Worm (Caenorhabditis elegans): ENCODE results near the gene hmg-4.

hmg-4 gene

DNA sequence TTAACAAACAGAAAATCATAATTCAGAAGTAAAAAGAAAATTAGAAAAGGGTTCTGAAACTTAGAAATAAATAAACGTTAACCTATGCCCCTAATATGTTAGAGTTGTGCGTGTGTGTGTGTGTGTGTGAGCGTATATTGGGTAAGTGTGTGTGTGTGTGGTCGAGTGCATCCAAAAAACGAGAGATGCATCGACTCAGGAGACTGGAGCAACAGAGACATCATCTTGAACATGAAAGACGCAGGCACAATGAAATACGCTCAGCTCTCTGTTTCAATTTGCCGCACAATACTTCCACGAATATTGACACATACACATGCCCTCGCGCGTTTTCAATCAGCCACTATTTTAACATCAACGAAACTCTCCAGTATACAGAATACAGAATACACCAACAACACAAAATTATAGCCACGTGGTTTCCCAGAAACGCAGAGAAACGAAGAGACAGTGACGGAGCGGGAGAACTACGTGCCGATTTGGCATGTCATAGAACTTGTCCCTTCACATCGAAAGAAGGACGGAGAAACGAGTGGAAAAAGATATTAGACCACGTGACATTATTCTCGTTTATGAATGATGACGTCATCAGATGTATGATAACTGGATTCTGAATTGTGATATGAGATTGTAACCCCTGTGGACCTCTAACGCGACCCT, 5.1 kb downstream of the hmg-4 start (continued):
- TF ChIP-seq unc-39 (tag; optimal IDR thresholded peaks at IDR 0.05) (no peak), sem-2 (GFP tag; optimal IDR thresholded peaks at IDR 0.05) (no peak)

DNA sequence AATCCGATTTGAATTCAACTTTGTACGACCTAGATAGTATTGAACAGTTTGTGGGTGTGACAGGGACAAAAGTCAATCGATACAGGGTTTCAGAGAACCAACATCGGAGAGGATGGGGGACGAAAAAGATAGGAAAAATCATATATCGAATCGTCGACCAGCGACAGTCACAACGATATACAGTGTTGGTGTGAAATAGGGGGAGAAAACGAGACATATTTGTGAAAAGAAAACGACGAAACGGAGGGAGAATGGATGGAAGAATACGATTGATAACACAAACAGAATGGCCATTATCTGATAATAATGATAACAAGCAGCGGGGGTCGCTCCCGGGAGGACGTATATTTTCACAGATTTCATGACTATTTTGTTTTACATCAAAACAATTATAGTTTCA, 6.0 kb downstream of the hmg-4 start:
- TF ChIP-seq bed-3 (GFP tag; optimal IDR thresholded peaks at IDR 0.05) (no peak), elt-3 (tag; optimal IDR thresholded peaks at IDR 0.05) (peak; percentile 60)

DNA sequence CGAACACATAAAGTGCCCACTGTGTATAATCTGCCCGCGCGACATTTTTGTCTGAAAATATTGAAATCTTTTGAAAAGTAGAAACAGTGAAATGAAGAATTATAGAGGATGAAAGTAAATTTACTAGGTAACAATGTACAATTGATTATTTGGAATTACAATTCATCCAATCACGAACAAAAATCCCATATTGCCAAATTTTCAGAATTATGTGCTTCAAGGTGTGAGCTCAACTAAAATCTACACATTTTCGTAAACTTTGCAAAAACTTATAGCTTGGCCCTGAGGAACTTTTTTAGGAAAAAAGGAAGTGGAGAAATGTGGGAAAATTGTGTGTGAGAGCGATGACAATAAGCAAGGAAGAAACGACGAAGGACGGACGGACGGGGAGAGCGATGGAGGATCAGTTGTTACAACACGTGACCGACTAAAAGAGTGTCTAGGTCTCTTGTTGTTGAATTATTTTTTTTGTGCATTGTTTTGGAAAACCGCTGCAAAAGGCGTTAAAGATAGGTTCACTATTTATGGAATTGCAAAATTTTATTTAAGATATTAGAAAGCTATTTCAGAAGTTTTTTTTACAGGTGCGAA, 6.6 kb downstream of the hmg-4 start, which contains the start of gene mml-1:
Gene mml-1, minus strand, starts transcription at position 51 of the 591 bp plus-strand sequence.
- TF ChIP-seq nhr-237 (tag; optimal IDR thresholded peaks at IDR 0.05), result no peak
- no peak for TF ChIP-seq flh-1 (GFP tag; optimal IDR thresholded peaks at IDR 0.05)
- no peak for TF ChIP-seq nhr-2 (tag; optimal IDR thresholded peaks at IDR 0.05)
- peak; percentile 29 for TF ChIP-seq unc-120 (tag; optimal IDR thresholded peaks at IDR 0.05; ENCODE audit: poor library complexity, severe bottlenecking)
- TF ChIP-seq hlh-1 (tag; optimal IDR thresholded peaks at IDR 0.05), result peak; percentile 46
- TF ChIP-seq M03D4.4 (tag; optimal IDR thresholded peaks at IDR 0.05), result no peak
- TF ChIP-seq nhr-12 (tag; optimal IDR thresholded peaks at IDR 0.05), result no peak
- TF ChIP-seq sem-2 (GFP tag; optimal IDR thresholded peaks at IDR 0.05), result no peak

DNA sequence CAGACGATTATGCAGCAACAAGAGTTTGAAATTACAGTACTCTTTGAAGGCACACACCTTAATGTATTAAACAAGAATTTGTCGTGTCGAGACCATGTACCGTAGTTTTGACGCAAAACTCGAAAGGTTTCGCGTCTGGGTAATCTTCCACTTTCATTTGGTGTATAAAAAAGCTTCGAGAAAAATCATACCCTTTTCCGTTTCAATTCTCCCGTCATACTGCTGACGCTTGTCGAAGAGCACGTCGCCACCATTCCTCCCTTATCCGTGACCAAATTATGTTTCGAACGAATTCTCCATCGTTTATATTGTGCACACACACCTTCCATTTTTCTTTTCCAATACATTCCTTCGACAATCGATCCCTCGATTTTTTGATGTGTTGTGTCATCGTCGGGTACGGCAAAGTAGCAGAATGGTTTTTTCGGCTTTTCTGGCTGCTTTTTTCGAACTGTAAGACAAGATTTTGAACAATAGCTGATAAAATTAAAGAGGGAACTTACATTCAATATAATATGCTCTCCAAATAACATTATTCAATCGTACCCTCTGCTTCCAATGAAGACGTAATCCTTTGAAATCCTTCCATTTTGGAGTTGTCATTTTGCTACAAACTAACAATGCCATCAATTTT, 7.5 kb downstream of the hmg-4 start:
- TF ChIP-seq nhr-76 (tag; optimal IDR thresholded peaks at IDR 0.05), result no peak
- no peak for TF ChIP-seq pha-4 (tag; optimal IDR thresholded peaks at IDR 0.05)
- TF ChIP-seq elt-1 (tag; optimal IDR thresholded peaks at IDR 0.05; ENCODE audit: borderline replicate concordance, insufficient read depth), result no peak
- TF ChIP-seq ceh-43 (GFP tag; optimal IDR thresholded peaks at IDR 0.05), result no peak
- no peak for TF ChIP-seq nhr-2 (tag; optimal IDR thresholded peaks at IDR 0.05)
- no peak for TF ChIP-seq cnd-1 (tag; optimal IDR thresholded peaks at IDR 0.05)
- TF ChIP-seq drap-1 (GFP tag; optimal IDR thresholded peaks at IDR 0.05), result no peak

DNA sequence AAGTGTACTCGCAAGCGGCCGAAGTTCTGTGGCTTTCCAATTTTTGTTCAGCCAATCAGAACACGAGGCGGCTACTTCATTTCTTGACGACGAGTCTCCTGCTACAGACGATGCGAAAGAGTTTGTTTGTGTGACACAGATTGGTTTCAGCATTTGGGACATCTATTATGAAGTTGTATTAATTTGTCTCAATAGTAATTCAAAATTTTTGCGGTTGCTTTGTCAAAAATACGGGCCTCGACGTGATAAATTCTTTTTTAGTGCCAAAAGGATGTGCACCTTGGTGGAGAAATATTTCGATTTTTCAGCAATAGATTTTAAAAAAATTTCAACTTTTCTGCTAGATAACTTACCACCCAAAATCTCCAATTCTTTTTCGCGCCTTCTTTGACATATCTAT, 10.8 kb downstream of the hmg-4 start:
- TF ChIP-seq drap-1 (GFP tag; optimal IDR thresholded peaks at IDR 0.05), result no peak
- TF ChIP-seq sptf-1 (tag; optimal IDR thresholded peaks at IDR 0.05), result no peak
- no peak for TF ChIP-seq nhr-76 (tag; optimal IDR thresholded peaks at IDR 0.05)
- TF ChIP-seq sem-2 (GFP tag; optimal IDR thresholded peaks at IDR 0.05), result no peak
- no peak for TF ChIP-seq ham-2 (GFP tag; optimal IDR thresholded peaks at IDR 0.05)
- TF ChIP-seq nhr-28 (tag; optimal IDR thresholded peaks at IDR 0.05), result no peak
- TF ChIP-seq M03D4.4 (tag; optimal IDR thresholded peaks at IDR 0.05), result no peak
- TF ChIP-seq zip-8 (tag; optimal IDR thresholded peaks at IDR 0.05), result no peak
- TF ChIP-seq cnd-1 (tag; optimal IDR thresholded peaks at IDR 0.05), result no peak
- TF ChIP-seq nhr-2 (tag; optimal IDR thresholded peaks at IDR 0.05), result no peak
- TF ChIP-seq snpc-4 (tag; optimal IDR thresholded peaks at IDR 0.05), result no peak
- TF ChIP-seq hlh-1 (tag; optimal IDR thresholded peaks at IDR 0.05), result no peak
- no peak for TF ChIP-seq unc-62 (GFP tag; optimal IDR thresholded peaks at IDR 0.05)
- TF ChIP-seq nhr-12 (tag; optimal IDR thresholded peaks at IDR 0.05), result no peak
- no peak for TF ChIP-seq mep-1 (tag; optimal IDR thresholded peaks at IDR 0.05)
- TF ChIP-seq tbx-8 (GFP tag; optimal IDR thresholded peaks at IDR 0.05), result no peak

DNA sequence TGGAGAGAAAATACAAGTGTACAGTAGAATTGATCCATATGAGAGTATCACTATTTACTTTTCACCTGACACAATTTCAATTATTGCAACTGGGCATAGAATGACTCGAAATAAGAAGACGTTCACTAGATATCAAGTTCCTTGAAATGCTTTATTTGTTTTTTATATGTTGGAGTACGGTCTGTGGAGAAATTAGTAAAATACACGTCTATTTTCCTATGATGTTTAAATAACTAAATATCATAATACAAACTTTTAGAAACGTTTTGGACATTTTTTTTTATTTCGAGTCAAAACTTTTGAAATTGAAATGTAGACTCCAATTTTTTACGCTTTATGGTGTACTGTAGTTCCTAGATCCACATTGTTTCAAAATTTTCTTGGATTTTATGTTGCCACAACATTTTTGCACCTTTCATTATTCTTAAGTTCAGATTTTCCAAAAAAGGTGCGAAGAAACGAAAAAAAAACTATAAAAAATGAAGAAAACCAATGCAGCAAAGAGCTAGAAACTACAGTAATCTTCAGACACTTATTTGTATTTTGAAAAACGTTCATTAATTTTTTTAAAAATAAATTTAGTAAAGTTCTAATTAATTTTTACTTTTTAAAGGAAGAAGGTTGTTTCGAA, 11.9 kb downstream of the hmg-4 start:
- no peak for TF ChIP-seq nhr-2 (tag; optimal IDR thresholded peaks at IDR 0.05)
- no peak for TF ChIP-seq blmp-1 (tag; optimal IDR thresholded peaks at IDR 0.05)
- TF ChIP-seq bed-3 (GFP tag; optimal IDR thresholded peaks at IDR 0.05), result no peak
- TF ChIP-seq elt-1 (tag; optimal IDR thresholded peaks at IDR 0.05; ENCODE audit: borderline replicate concordance, insufficient read depth), result no peak
- TF ChIP-seq mep-1 (tag; optimal IDR thresholded peaks at IDR 0.05), result no peak
- TF ChIP-seq unc-62 (GFP tag; optimal IDR thresholded peaks at IDR 0.05), result no peak
- TF ChIP-seq ceh-39 (tag; optimal IDR thresholded peaks at IDR 0.05), result no peak
- no peak for TF ChIP-seq nhr-12 (tag; optimal IDR thresholded peaks at IDR 0.05)
- no peak for TF ChIP-seq nhr-76 (tag; optimal IDR thresholded peaks at IDR 0.05)
- TF ChIP-seq flh-1 (GFP tag; optimal IDR thresholded peaks at IDR 0.05), result no peak
- TF ChIP-seq ham-2 (GFP tag; optimal IDR thresholded peaks at IDR 0.05), result no peak
- no peak for TF ChIP-seq ceh-43 (GFP tag; optimal IDR thresholded peaks at IDR 0.05)
- TF ChIP-seq nhr-237 (tag; optimal IDR thresholded peaks at IDR 0.05), result no peak
- TF ChIP-seq ztf-11 (tag; optimal IDR thresholded peaks at IDR 0.05), result no peak
- TF ChIP-seq M03D4.4 (tag; optimal IDR thresholded peaks at IDR 0.05), result no peak

Measured in whole organism, mixed stage, embryonic.